Worm (Caenorhabditis elegans) whole organism, young adult: ENCODE measurements around the gene cone-1.
A peak's percentile ranks its signal among the peaks of the same experiment; 100 is the strongest.

Experiments
- B0035.1 ChIP-seq: sonication (generic microtip); optimal IDR thresholded peaks from 2 replicates; lab custom pipeline; 2016; ENCODE audit warnings: missing genetic modification characterization, mild to moderate bottlenecking, missing compliant biosample characterization, missing genotype, missing genetic modification reagents
- F23B12.7 ChIP-seq: sonication (generic microtip); optimal IDR thresholded peaks from 2 replicates; lab custom pipeline; 2017; ENCODE audit warnings: missing genetic modification characterization, mild to moderate bottlenecking, missing compliant biosample characterization, antibody characterized with exemption, moderate library complexity; ENCODE audit not compliant: insufficient read depth
- F37B4.10 ChIP-seq: fragments of 200-800 bp; sonication (Bioruptor generic); IDR thresholded peaks from 2 replicates; pipeline ENCODE4 v1.3.6; 2022; ENCODE audit warnings: missing genetic modification characterization, missing compliant biosample characterization
- F49E8.2 ChIP-seq: sonication (generic microtip); optimal IDR thresholded peaks from 3 replicates; lab custom pipeline; 2017; ENCODE audit warnings: missing genetic modification characterization, mild to moderate bottlenecking, missing compliant biosample characterization, antibody characterized with exemption, moderate library complexity; ENCODE audit not compliant: insufficient read depth
- K12H6.12 ChIP-seq: fragments of 200-800 bp; sonication (Bioruptor generic); optimal IDR thresholded peaks from 2 replicates; lab custom pipeline; 2018; ENCODE audit warnings: mild to moderate bottlenecking, missing genetic modification characterization, missing compliant biosample characterization
- Y53G8AR.9 ChIP-seq: fragments of 200-800 bp; sonication (Bioruptor generic); conservative IDR thresholded peaks from 2 replicates; pipeline ENCODE4 v1.3.6; 2022; ENCODE audit warnings: missing genetic modification reagents, missing genetic modification characterization, missing compliant biosample characterization
- Y67H2A.10 ChIP-seq: fragments of 200-800 bp; sonication (Bioruptor generic); conservative IDR thresholded peaks from 2 replicates; pipeline ENCODE4 v1.3.6; 2022; ENCODE audit warnings: missing genetic modification reagents, missing genetic modification characterization, missing compliant biosample characterization
- Y79H2A.3 ChIP-seq: fragments of 200-800 bp; sonication (Bioruptor generic); conservative IDR thresholded peaks from 2 replicates; pipeline ENCODE4 v1.3.6; 2022; ENCODE audit warnings: missing genetic modification reagents, missing genetic modification characterization, missing compliant biosample characterization
- Y95B8A.8 ChIP-seq: fragments of 200-800 bp; sonication (Bioruptor generic); IDR thresholded peaks from 2 replicates; pipeline ENCODE4 v1.3.6; 2022; ENCODE audit warnings: missing genetic modification reagents, missing genetic modification characterization, missing compliant biosample characterization
- ZK185.1 ChIP-seq: sonication (generic microtip); optimal IDR thresholded peaks from 2 replicates; lab custom pipeline; 2016; ENCODE audit warnings: mild to moderate bottlenecking, missing genetic modification characterization, missing compliant biosample characterization; ENCODE audit not compliant: poor library complexity, severe bottlenecking
- attf-5 ChIP-seq: fragments of 200-800 bp; sonication (Bioruptor generic); optimal IDR thresholded peaks from 2 replicates; lab custom pipeline; 2018; ENCODE audit warnings: mild to moderate bottlenecking, missing genetic modification characterization, missing compliant biosample characterization
- bed-1 ChIP-seq: fragments of 200-800 bp; sonication (Bioruptor generic); IDR thresholded peaks from 2 replicates; pipeline ENCODE4 v1.3.6; 2022; ENCODE audit warnings: missing genetic modification reagents, missing genetic modification characterization, missing compliant biosample characterization
- ccch-3 ChIP-seq: fragments of 200-800 bp; sonication (Bioruptor generic); optimal IDR thresholded peaks from 2 replicates; lab custom pipeline; 2018; ENCODE audit warnings: mild to moderate bottlenecking, missing genetic modification characterization, missing compliant biosample characterization
- cebp-1 ChIP-seq, 2 experiments: fragments of 200-800 bp in 1 of 2; sonication (Bioruptor generic) in 1 of 2; sonication (generic microtip) in 1 of 2; IDR thresholded peaks in 1 of 2; optimal IDR thresholded peaks in 1 of 2; 2 replicates each; pipeline versions ENCODE4 v1.3.6 to Lab custom; 2017 to 2022; ENCODE audit warnings: missing compliant biosample characterization in 2 of 2, missing genetic modification characterization in 2 of 2, mild to moderate bottlenecking in 1 of 2, missing genetic modification reagents in 1 of 2, moderate library complexity in 1 of 2
- ceh-27 ChIP-seq: fragments of 200-800 bp; sonication (Bioruptor generic); optimal IDR thresholded peaks from 2 replicates; lab custom pipeline; 2018; ENCODE audit warnings: mild to moderate bottlenecking, missing genetic modification characterization, moderate library complexity, missing compliant biosample characterization
- ceh-58 ChIP-seq: fragments of 200-800 bp; sonication (Bioruptor generic); IDR thresholded peaks from 2 replicates; pipeline ENCODE4 v1.3.6; 2022; ENCODE audit warnings: missing genetic modification characterization, missing compliant biosample characterization
- ceh-91 ChIP-seq: fragments of 200-800 bp; sonication (Bioruptor generic); IDR thresholded peaks from 2 replicates; pipeline ENCODE4 v1.3.6; 2022; ENCODE audit warnings: missing genetic modification reagents, missing genetic modification characterization, missing compliant biosample characterization
- dpff-1 ChIP-seq: sonication (generic microtip); optimal IDR thresholded peaks from 2 replicates; lab custom pipeline; 2017; ENCODE audit warnings: mild to moderate bottlenecking, missing genetic modification characterization, missing compliant biosample characterization
- ekl-4 ChIP-seq: fragments of 200-800 bp; sonication (Bioruptor generic); IDR thresholded peaks from 2 replicates; pipeline ENCODE4 v1.3.6; 2022; ENCODE audit warnings: missing genetic modification reagents, missing genetic modification characterization, missing compliant biosample characterization
- ets-4 ChIP-seq: fragments of 200-800 bp; sonication (Bioruptor generic); optimal IDR thresholded peaks from 2 replicates; lab custom pipeline; 2018; ENCODE audit warnings: mild to moderate bottlenecking, missing genetic modification characterization, missing compliant biosample characterization
- fkh-3 ChIP-seq: sonication (generic microtip); optimal IDR thresholded peaks from 2 replicates; lab custom pipeline; 2016; ENCODE audit warnings: mild to moderate bottlenecking, missing genetic modification characterization, missing compliant biosample characterization
- gei-17 ChIP-seq: fragments of 200-800 bp; sonication (Bioruptor generic); optimal IDR thresholded peaks from 2 replicates; lab custom pipeline; 2018; ENCODE audit warnings: mild to moderate bottlenecking, missing genetic modification characterization, missing compliant biosample characterization
- him-1 ChIP-seq: sonication (generic microtip); optimal IDR thresholded peaks from 2 replicates; lab custom pipeline; 2016; ENCODE audit warnings: missing genotype, missing genetic modification reagents, missing genetic modification characterization, missing compliant biosample characterization
- hlh-12 ChIP-seq: sonication (generic microtip); optimal IDR thresholded peaks from 2 replicates; lab custom pipeline; 2016; ENCODE audit warnings: missing genetic modification characterization, missing compliant biosample characterization
- lag-1 ChIP-seq: fragments of 200-800 bp; sonication (Bioruptor generic); IDR thresholded peaks from 2 replicates; pipeline ENCODE4 v1.3.6; 2022; ENCODE audit warnings: missing genetic modification reagents, missing genetic modification characterization, missing compliant biosample characterization
- lin-35 ChIP-seq, 3 experiments: fragments of 150-350 bp in 2 of 3; sonication (generic microtip) in 1 of 3; optimal IDR thresholded peaks; 2 replicates each; lab custom pipeline; 2014 to 2018; ENCODE audit warnings: missing biosample characterization in 3 of 3, missing genetic modification characterization in 3 of 3, missing genetic modification reagents in 3 of 3
- lin-40 ChIP-seq: sonication (generic microtip); optimal IDR thresholded peaks from 2 replicates; lab custom pipeline; 2016; ENCODE audit warnings: missing genetic modification characterization, mild to moderate bottlenecking, missing compliant biosample characterization, missing genotype, missing genetic modification reagents
- madf-10 ChIP-seq: sonication (generic microtip); optimal IDR thresholded peaks from 2 replicates; lab custom pipeline; 2016; ENCODE audit warnings: mild to moderate bottlenecking, missing genetic modification characterization, missing compliant biosample characterization
- madf-6 ChIP-seq: fragments of 200-800 bp; sonication (Bioruptor generic); IDR thresholded peaks from 2 replicates; pipeline ENCODE4 v1.3.6; 2022; ENCODE audit warnings: missing genetic modification reagents, missing genetic modification characterization, missing compliant biosample characterization
- madf-8 ChIP-seq: fragments of 200-800 bp; sonication (Bioruptor generic); conservative IDR thresholded peaks from 2 replicates; pipeline ENCODE4 v1.3.6; 2022; ENCODE audit warnings: missing genetic modification reagents, missing genetic modification characterization, missing compliant biosample characterization
- mel-28 ChIP-seq: sonication (generic microtip); optimal IDR thresholded peaks from 2 replicates; lab custom pipeline; 2016; ENCODE audit warnings: borderline replicate concordance, mild to moderate bottlenecking, missing genetic modification characterization, missing compliant biosample characterization
- mxl-1 ChIP-seq: sonication (generic microtip); optimal IDR thresholded peaks from 2 replicates; lab custom pipeline; 2016; ENCODE audit warnings: missing genetic modification characterization, missing compliant biosample characterization
- nfyb-1 ChIP-seq: fragments of 200-800 bp; sonication (Bioruptor generic); IDR thresholded peaks from 2 replicates; pipeline ENCODE4 v1.3.6; 2022; ENCODE audit warnings: missing genetic modification reagents, missing genetic modification characterization, missing compliant biosample characterization
- nhr-90 ChIP-seq: sonication (generic microtip); optimal IDR thresholded peaks from 2 replicates; lab custom pipeline; 2016; ENCODE audit warnings: missing genotype, mild to moderate bottlenecking, missing genetic modification characterization, missing compliant biosample characterization
- pha-4 ChIP-seq: fragments of 150-350 bp; sonication (generic microtip); optimal IDR thresholded peaks from 2 replicates; lab custom pipeline; 2014; ENCODE audit warnings: missing biosample characterization, missing genetic modification reagents, missing genetic modification characterization
- repo-1 ChIP-seq: sonication (generic microtip); optimal IDR thresholded peaks from 2 replicates; lab custom pipeline; 2017; ENCODE audit warnings: mild to moderate bottlenecking, missing genetic modification characterization, missing compliant biosample characterization
- snpc-1.1 ChIP-seq: sonication (generic microtip); optimal IDR thresholded peaks from 2 replicates; lab custom pipeline; 2017; ENCODE audit warnings: missing genetic modification characterization, mild to moderate bottlenecking, missing compliant biosample characterization, antibody characterized with exemption, moderate library complexity, missing genotype, missing genetic modification reagents; ENCODE audit not compliant: insufficient read depth
- somi-1 ChIP-seq: fragments of 200-800 bp; sonication (Bioruptor generic); optimal IDR thresholded peaks from 2 replicates; lab custom pipeline; 2018; ENCODE audit warnings: mild to moderate bottlenecking, missing genetic modification characterization, missing compliant biosample characterization
- tbx-9 ChIP-seq: sonication (generic microtip); optimal IDR thresholded peaks from 2 replicates; lab custom pipeline; 2016; ENCODE audit warnings: borderline replicate concordance, missing genetic modification characterization, inconsistent platforms, missing compliant biosample characterization
- tlf-1 ChIP-seq: fragments of 200-800 bp; sonication (Bioruptor generic); optimal IDR thresholded peaks from 2 replicates; lab custom pipeline; 2018; ENCODE audit warnings: mild to moderate bottlenecking, missing genetic modification characterization, missing compliant biosample characterization
- unc-130 ChIP-seq: sonication (generic microtip); optimal IDR thresholded peaks from 2 replicates; lab custom pipeline; 2016; ENCODE audit warnings: missing genetic modification reagents, missing genetic modification characterization, missing compliant biosample characterization
- xnd-1 ChIP-seq: sonication (generic microtip); optimal IDR thresholded peaks from 2 replicates; lab custom pipeline; 2016; ENCODE audit warnings: missing genotype, missing genetic modification reagents, missing genetic modification characterization, missing compliant biosample characterization
- ztf-25 ChIP-seq: fragments of 200-800 bp; sonication (Bioruptor generic); IDR thresholded peaks from 2 replicates; pipeline ENCODE4 v1.3.6; 2022; ENCODE audit warnings: missing genetic modification reagents, missing genetic modification characterization, missing compliant biosample characterization
- ztf-28 ChIP-seq: fragments of 200-800 bp; sonication (Bioruptor generic); IDR thresholded peaks from 2 replicates; pipeline ENCODE4 v1.3.6; 2022; ENCODE audit warnings: missing genetic modification reagents, missing genetic modification characterization, missing compliant biosample characterization

cone-1 gene

DNA sequence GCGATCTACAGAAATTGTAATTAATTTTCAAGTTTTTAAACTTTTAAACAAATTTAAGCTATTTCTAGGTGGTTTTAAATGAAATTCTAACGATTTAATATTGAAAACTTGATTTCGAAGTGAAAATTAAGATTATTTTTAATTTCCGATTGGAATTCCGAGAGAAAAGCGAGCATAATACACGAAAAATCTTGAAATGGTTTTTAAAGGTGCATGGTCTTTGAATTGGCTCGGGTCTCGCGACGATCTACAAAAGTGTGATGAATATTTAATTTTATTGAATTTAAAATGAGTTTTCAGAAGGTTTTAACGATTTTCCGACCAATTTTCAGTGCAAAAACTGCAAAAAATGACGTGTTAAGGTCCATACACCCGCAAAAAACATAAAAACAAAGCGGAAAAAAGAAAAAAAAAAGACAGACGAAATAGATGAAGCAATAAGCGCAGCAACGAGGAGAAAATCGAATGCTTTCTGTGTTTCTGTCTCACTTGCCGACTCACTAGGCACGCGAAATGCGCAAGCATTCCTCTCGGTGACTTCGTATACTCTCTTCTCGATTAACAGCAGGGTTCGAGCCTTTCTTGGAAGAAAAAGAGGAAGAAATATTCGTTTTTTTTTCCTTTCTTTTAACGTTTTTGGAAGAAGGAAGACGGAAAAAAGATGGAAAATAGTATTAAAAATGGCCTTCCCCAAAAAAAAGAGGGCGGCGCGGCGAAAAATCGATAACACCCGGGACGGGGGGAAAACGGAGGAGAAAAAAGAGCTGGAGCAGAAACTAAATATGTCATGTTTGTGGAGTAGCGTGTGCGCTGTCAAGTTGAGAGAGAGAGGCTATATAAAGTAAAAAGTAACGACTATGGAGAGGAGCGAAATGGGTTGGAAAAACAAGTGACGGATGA is 46.2 kb downstream of the cone-1 start (continued):
- TF ChIP-seq Y95B8A.8 (GFP tag; lab: Robert Waterston, UW): no peak
- TF ChIP-seq F49E8.2 (tag; lab: Kevin White, UChicago): no peak
- no peak for TF ChIP-seq tbx-9 (tag; lab: Kevin White, UChicago)
- TF ChIP-seq ztf-25 (GFP tag; lab: Robert Waterston, UW): no peak
- TF ChIP-seq ZK185.1 (tag; lab: Kevin White, UChicago): no peak
- no peak for TF ChIP-seq somi-1
- TF ChIP-seq F37B4.10 (GFP tag; lab: Robert Waterston, UW): no peak
- TF ChIP-seq mxl-1: no peak
- TF ChIP-seq Y53G8AR.9 (GFP tag; lab: Robert Waterston, UW): no peak
- no peak for TF ChIP-seq ccch-3
- no peak for TF ChIP-seq mel-28 (tag; lab: Kevin White, UChicago)
- no peak for TF ChIP-seq bed-1 (GFP tag; lab: Robert Waterston, UW)
- TF ChIP-seq madf-8 (GFP tag; lab: Robert Waterston, UW): peak; percentile 52
- peak; percentile 79 for TF ChIP-seq madf-6 (GFP tag; lab: Robert Waterston, UW)
- TF ChIP-seq F23B12.7: no peak
- peak; percentile 90 for TF ChIP-seq attf-5
- TF ChIP-seq ceh-58 (GFP tag; lab: Robert Waterston, UW): no peak
- TF ChIP-seq dpff-1 (tag; lab: Kevin White, UChicago): no peak
- no peak for TF ChIP-seq him-1
- TF ChIP-seq ekl-4 (GFP tag; lab: Robert Waterston, UW): no peak
- TF ChIP-seq unc-130 (GFP tag; lab: Kevin White, UChicago): no peak
- no peak for TF ChIP-seq tlf-1 (GFP tag; lab: Kevin White, UChicago)
- no peak for TF ChIP-seq gei-17
- no peak for TF ChIP-seq hlh-12
- TF ChIP-seq fkh-3 (tag; lab: Kevin White, UChicago): no peak
- TF ChIP-seq repo-1 (tag; lab: Kevin White, UChicago): no peak
- no peak for TF ChIP-seq pha-4 (tag; lab: Kevin White, UChicago)
- no peak for TF ChIP-seq B0035.1 (tag; lab: Kevin White, UChicago)
- no peak for TF ChIP-seq lag-1 (GFP tag; lab: Robert Waterston, UW)
- TF ChIP-seq K12H6.12 (tag; lab: Kevin White, UChicago): peak; percentile 74
- TF ChIP-seq lin-40 (tag; lab: Kevin White, UChicago): peak; percentile 36
- TF ChIP-seq lin-35 (GFP tag; optimal IDR thresholded peaks at IDR 0.05; lab: Kevin White, UChicago): peak in 1 of 3 experiments; percentile 40
- TF ChIP-seq Y79H2A.3 (GFP tag; lab: Robert Waterston, UW): no peak
- TF ChIP-seq snpc-1.1 (tag; lab: Kevin White, UChicago): no peak
- no peak for TF ChIP-seq ets-4 (GFP tag; lab: Kevin White, UChicago)
- TF ChIP-seq xnd-1 (tag; lab: Kevin White, UChicago): peak; percentile 65
- peak; percentile 13 for TF ChIP-seq madf-10 (tag; lab: Kevin White, UChicago)
- no peak for TF ChIP-seq Y67H2A.10
- TF ChIP-seq ceh-91 (GFP tag; lab: Robert Waterston, UW): 0 out of 2 replicates have a peak, but pooled peaks have one; percentile 27
- peak; percentile 70; the same call in 1 of the 2 replicates for TF ChIP-seq nfyb-1
- TF ChIP-seq cebp-1 (GFP tag; IDR thresholded peaks at IDR 0.05; lab: Robert Waterston, UW): peak; percentile 26; the same call in 1 of the 2 replicates
- peak; percentile 65 for TF ChIP-seq cebp-1 (tag; optimal IDR thresholded peaks at IDR 0.05; lab: Kevin White, UChicago)
- no peak for TF ChIP-seq ceh-27 (GFP tag; lab: Kevin White, UChicago)
- TF ChIP-seq nhr-90 (tag; lab: Kevin White, UChicago): no peak
- TF ChIP-seq ztf-28 (GFP tag; lab: Robert Waterston, UW): no peak
- TF ChIP-seq, all 124 proteins: peak for 23
